Worm (Caenorhabditis elegans): ENCODE data around the gene ugt-56.

DNA sequence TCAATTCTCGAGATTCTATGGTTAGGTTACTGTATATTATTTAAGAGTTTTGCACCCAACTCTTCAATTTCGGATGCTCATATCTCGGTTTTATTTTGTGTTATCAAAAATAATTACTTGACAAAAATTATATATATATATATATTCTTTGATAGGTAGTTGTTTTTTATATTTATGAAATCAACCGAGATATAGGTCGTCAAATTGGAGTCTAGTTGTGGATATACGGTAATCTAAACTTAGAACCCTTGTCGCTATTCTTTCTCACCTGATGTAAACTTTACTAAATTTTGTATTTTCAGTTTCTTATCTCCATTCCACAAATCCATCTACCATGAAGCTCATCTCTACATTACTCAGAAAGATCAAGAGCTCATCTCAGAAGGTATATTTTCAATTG, 24.4 kb downstream of the ugt-56 start, which contains the start of gene F55C5.10:
- TF ChIP-seq klf-2 (GFP tag; conservative IDR thresholded peaks at IDR 0.05) (no peak), ref-1 (GFP tag; conservative IDR thresholded peaks at IDR 0.05) (no peak), med-1 (GFP tag; optimal IDR thresholded peaks at IDR 0.05; ENCODE audit: insufficient read depth) (no peak), flt-1 (GFP tag; IDR thresholded peaks at IDR 0.05) (no peak), cog-1 (tag; optimal IDR thresholded peaks at IDR 0.05) (no peak), tab-1 (GFP tag; IDR thresholded peaks at IDR 0.05) (no peak)
